Fruit fly (Drosophila melanogaster) whole organism, embryonic: ENCODE data around the gene CG14102.
A peak's percentile ranks its signal among the peaks of the same experiment; 100 is the strongest.

Experiments
- Aef1 ChIP-seq: fragments of 200-800 bp; sonication (Bioruptor generic); IDR thresholded peaks from 3 replicates; pipeline ENCODE4 v1.3.6; 2022; ENCODE audit warnings: missing biosample characterization, missing genetic modification characterization
- Atf-2 ChIP-seq: fragments of 200-800 bp; sonication (Bioruptor generic); optimal IDR thresholded peaks from 2 replicates; lab custom pipeline; 2016; ENCODE audit warnings: missing biosample characterization, missing genetic modification characterization
- B-H2 ChIP-seq: fragments of 200-800 bp; sonication (Bioruptor generic); optimal IDR thresholded peaks from 2 replicates; lab custom pipeline; 2018; ENCODE audit warnings: missing biosample characterization, mild to moderate bottlenecking, missing genetic modification characterization
- Blimp-1 ChIP-seq: fragments of 200-800 bp; sonication (Bioruptor generic); optimal IDR thresholded peaks from 3 replicates; lab custom pipeline; 2018; ENCODE audit warnings: missing biosample characterization, missing genetic modification characterization, mild to moderate bottlenecking, moderate library complexity, missing genetic modification reagents
- C15 ChIP-seq: fragments of 200-800 bp; sonication (Bioruptor generic); IDR thresholded peaks from 3 replicates; pipeline ENCODE4 v1.3.6; 2022; ENCODE audit warnings: missing biosample characterization, missing genetic modification characterization
- CG10321 ChIP-seq: fragments of 200-800 bp; sonication (Bioruptor generic); IDR thresholded peaks from 2 replicates; pipeline ENCODE4 v1.3.6; 2022; ENCODE audit warnings: missing biosample characterization, missing genetic modification characterization
- CG10543 ChIP-seq: fragments of 200-800 bp; sonication (Bioruptor generic); optimal IDR thresholded peaks from 3 replicates; lab custom pipeline; 2017; ENCODE audit warnings: missing biosample characterization, mild to moderate bottlenecking, missing genetic modification characterization, moderate library complexity
- CG12744 ChIP-seq: fragments of 200-800 bp; sonication (Bioruptor generic); optimal IDR thresholded peaks from 2 replicates; lab custom pipeline; 2016; ENCODE audit warnings: missing biosample characterization, missing genetic modification characterization
- CG12769 ChIP-seq: fragments of 200-800 bp; sonication (Bioruptor generic); optimal IDR thresholded peaks from 2 replicates; lab custom pipeline; 2019; ENCODE audit warnings: missing biosample characterization, mild to moderate bottlenecking, missing genetic modification characterization, moderate library complexity
- CG13296 ChIP-seq: fragments of 200-800 bp; sonication (Bioruptor generic); optimal IDR thresholded peaks from 3 replicates; lab custom pipeline; 2018; ENCODE audit warnings: missing biosample characterization, mild to moderate bottlenecking, missing genetic modification characterization
- CG13894 ChIP-seq: fragments of 200-800 bp; sonication (Bioruptor generic); optimal IDR thresholded peaks from 3 replicates; lab custom pipeline; 2018; ENCODE audit warnings: missing biosample characterization, mild to moderate bottlenecking, missing genetic modification characterization, moderate library complexity
- CG15479 ChIP-seq: fragments of 200-800 bp; sonication (Bioruptor generic); optimal IDR thresholded peaks from 3 replicates; lab custom pipeline; 2019; ENCODE audit warnings: missing biosample characterization, mild to moderate bottlenecking, missing genetic modification characterization, moderate library complexity
- CG1602 ChIP-seq: fragments of 200-800 bp; sonication (Bioruptor generic); optimal IDR thresholded peaks from 3 replicates; lab custom pipeline; 2016; ENCODE audit warnings: missing biosample characterization, missing genetic modification characterization
- CG17359 ChIP-seq: fragments of 200-800 bp; sonication (Bioruptor generic); optimal IDR thresholded peaks from 3 replicates; lab custom pipeline; 2018; ENCODE audit warnings: missing biosample characterization, mild to moderate bottlenecking, missing genetic modification characterization, moderate library complexity
- CG17829 ChIP-seq: fragments of 200-800 bp; optimal IDR thresholded peaks from 2 replicates; lab custom pipeline; 2019; ENCODE audit warnings: missing biosample characterization, mild to moderate bottlenecking, missing genetic modification characterization, moderate library complexity
- CG3065 ChIP-seq: fragments of 200-800 bp; sonication (Bioruptor generic); optimal IDR thresholded peaks from 2 replicates; lab custom pipeline; 2016; ENCODE audit warnings: missing biosample characterization, missing genetic modification characterization
- CG32532 ChIP-seq: fragments of 200-800 bp; sonication (Bioruptor generic); IDR thresholded peaks from 2 replicates; pipeline ENCODE4 v1.3.6; 2022; ENCODE audit warnings: missing biosample characterization, missing genetic modification characterization
- CG34376 ChIP-seq: fragments of 200-800 bp; sonication (Bioruptor generic); optimal IDR thresholded peaks from 2 replicates; lab custom pipeline; 2018; ENCODE audit warnings: missing biosample characterization, mild to moderate bottlenecking, missing genetic modification characterization
- CG3838 ChIP-seq: fragments of 200-800 bp; sonication (Bioruptor generic); optimal IDR thresholded peaks from 3 replicates; lab custom pipeline; 2016; ENCODE audit warnings: missing biosample characterization, missing genetic modification characterization
- CG4617 ChIP-seq: fragments of 200-800 bp; sonication (Bioruptor generic); optimal IDR thresholded peaks from 3 replicates; lab custom pipeline; 2016; ENCODE audit warnings: missing biosample characterization, missing genetic modification characterization, borderline replicate concordance
- CG7786 ChIP-seq: fragments of 200-800 bp; sonication (Bioruptor generic); optimal IDR thresholded peaks from 2 replicates; lab custom pipeline; 2016; ENCODE audit warnings: missing biosample characterization, missing genetic modification characterization
- CG9727 ChIP-seq: fragments of 200-800 bp; sonication (Bioruptor generic); optimal IDR thresholded peaks from 3 replicates; lab custom pipeline; 2017; ENCODE audit warnings: missing biosample characterization, mild to moderate bottlenecking, missing genetic modification characterization
- Eip74EF ChIP-seq, 2 experiments: fragments of 200-800 bp in 1 of 2; fragments of >200 bp in 1 of 2; sonication (Bioruptor generic) in 1 of 2; optimal IDR thresholded peaks; 2 replicates each; lab custom pipeline; 2017 to 2019; ENCODE audit warnings: missing biosample characterization in 2 of 2, missing genetic modification characterization in 2 of 2, mild to moderate bottlenecking in 1 of 2, moderate library complexity in 1 of 2
- Gug ChIP-seq: fragments of 200-800 bp; sonication (Bioruptor generic); IDR thresholded peaks from 4 replicates; pipeline ENCODE4 v1.3.6; 2022; ENCODE audit warnings: missing biosample characterization, missing genetic modification characterization
- HmgZ ChIP-seq: fragments of 200-800 bp; sonication (Bioruptor generic); optimal IDR thresholded peaks from 2 replicates; lab custom pipeline; 2018; ENCODE audit warnings: missing biosample characterization, mild to moderate bottlenecking, missing genetic modification characterization
- Max ChIP-seq: fragments of 200-800 bp; sonication (Bioruptor generic); optimal IDR thresholded peaks from 2 replicates; lab custom pipeline; 2016; ENCODE audit warnings: missing biosample characterization, mild to moderate bottlenecking, missing genetic modification characterization
- Med ChIP-seq: fragments of 200-800 bp; sonication (Bioruptor generic); peaks from one replicate; lab custom pipeline; 2016; ENCODE audit warnings: missing biosample characterization, missing genetic modification characterization, mild to moderate bottlenecking, inconsistent platforms, moderate library complexity
- NFAT ChIP-seq: fragments of 200-800 bp; sonication (Bioruptor generic); IDR thresholded peaks from 2 replicates; pipeline ENCODE4 v1.3.6; 2022; ENCODE audit warnings: missing biosample characterization, missing genetic modification characterization
- Nf-YB ChIP-seq: fragments of 200-800 bp; sonication (Bioruptor generic); optimal IDR thresholded peaks from 3 replicates; lab custom pipeline; 2019; ENCODE audit warnings: missing biosample characterization, mild to moderate bottlenecking, missing genetic modification characterization, moderate library complexity
- Rfx ChIP-seq: fragments of 200-800 bp; sonication (Bioruptor generic); IDR thresholded peaks from 2 replicates; pipeline ENCODE4 v1.3.6; 2022; ENCODE audit warnings: missing biosample characterization, missing genetic modification characterization
- cg ChIP-seq: fragments of 200-800 bp; sonication (Bioruptor generic); optimal IDR thresholded peaks from 3 replicates; lab custom pipeline; 2019; ENCODE audit warnings: missing biosample characterization, mild to moderate bottlenecking, missing genetic modification characterization, moderate library complexity
- exex ChIP-seq: fragments of 200-800 bp; sonication (Bioruptor generic); optimal IDR thresholded peaks from 4 replicates; lab custom pipeline; 2018; ENCODE audit warnings: missing biosample characterization, mild to moderate bottlenecking, missing genetic modification characterization, moderate library complexity
- gem ChIP-seq: fragments of 200-800 bp; sonication (Bioruptor generic); optimal IDR thresholded peaks from 2 replicates; lab custom pipeline; 2019; ENCODE audit warnings: missing biosample characterization, mild to moderate bottlenecking, missing genetic modification characterization, moderate library complexity
- grn ChIP-seq: fragments of 200-800 bp; sonication (Bioruptor generic); optimal IDR thresholded peaks from 3 replicates; lab custom pipeline; 2017; ENCODE audit warnings: missing biosample characterization, missing genetic modification characterization
- kay ChIP-seq: fragments of 200-800 bp; sonication (Bioruptor generic); optimal IDR thresholded peaks from 2 replicates; lab custom pipeline; 2016; ENCODE audit warnings: missing biosample characterization, missing genetic modification characterization
- mirr ChIP-seq: fragments of 200-800 bp; sonication (Bioruptor generic); optimal IDR thresholded peaks from 3 replicates; lab custom pipeline; 2018; ENCODE audit warnings: missing biosample characterization, mild to moderate bottlenecking, missing genetic modification characterization
- org-1 ChIP-seq: fragments of 200-800 bp; sonication (Bioruptor generic); optimal IDR thresholded peaks from 2 replicates; lab custom pipeline; 2017; ENCODE audit warnings: missing biosample characterization, missing genetic modification characterization
- rib ChIP-seq: fragments of 200-800 bp; sonication (Bioruptor generic); IDR thresholded peaks from 2 replicates; pipeline ENCODE4 v1.3.6; 2022; ENCODE audit warnings: missing biosample characterization, missing genetic modification characterization
- scrt ChIP-seq: fragments of 200-800 bp; sonication (Bioruptor generic); optimal IDR thresholded peaks from 2 replicates; lab custom pipeline; 2018; ENCODE audit warnings: missing biosample characterization, mild to moderate bottlenecking, missing genetic modification characterization, moderate library complexity
- sd ChIP-seq: fragments of 200-800 bp; sonication (Bioruptor generic); optimal IDR thresholded peaks from 3 replicates; lab custom pipeline; 2018; ENCODE audit warnings: missing biosample characterization, mild to moderate bottlenecking, missing genetic modification characterization, moderate library complexity
- sug ChIP-seq: fragments of 200-800 bp; optimal IDR thresholded peaks from 2 replicates; lab custom pipeline; 2019; ENCODE audit warnings: missing biosample characterization, mild to moderate bottlenecking, missing genetic modification characterization, moderate library complexity
- tap ChIP-seq: fragments of 200-800 bp; optimal IDR thresholded peaks from 3 replicates; lab custom pipeline; 2019; ENCODE audit warnings: missing biosample characterization, mild to moderate bottlenecking, missing genetic modification characterization, moderate library complexity

Gene CG14102

DNA sequence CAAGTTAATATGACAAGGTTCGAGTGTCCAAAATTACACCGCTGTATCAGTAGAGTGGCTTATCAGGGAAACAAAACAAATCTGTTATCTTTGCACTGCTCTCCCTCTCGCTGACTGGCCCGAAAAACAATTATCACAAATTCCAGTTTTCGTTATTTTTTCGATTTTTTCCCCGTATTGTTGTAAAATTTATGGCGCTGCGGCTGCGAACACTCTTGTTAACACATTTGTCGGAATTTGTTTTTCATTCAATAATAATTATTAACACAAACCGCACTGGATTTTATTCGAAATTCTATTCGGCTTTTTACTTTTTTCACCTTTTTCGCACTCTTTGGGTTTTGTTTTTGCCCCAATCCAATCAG lies 10.5 kb downstream of the CG14102 start:
- no peak for TF ChIP-seq org-1 (GFP tag; lab: Kevin White, UChicago)
- peak; percentile 68 for TF ChIP-seq sd
- peak; percentile 31 for TF ChIP-seq exex
- TF ChIP-seq, all 482 proteins: peak for 2

DNA sequence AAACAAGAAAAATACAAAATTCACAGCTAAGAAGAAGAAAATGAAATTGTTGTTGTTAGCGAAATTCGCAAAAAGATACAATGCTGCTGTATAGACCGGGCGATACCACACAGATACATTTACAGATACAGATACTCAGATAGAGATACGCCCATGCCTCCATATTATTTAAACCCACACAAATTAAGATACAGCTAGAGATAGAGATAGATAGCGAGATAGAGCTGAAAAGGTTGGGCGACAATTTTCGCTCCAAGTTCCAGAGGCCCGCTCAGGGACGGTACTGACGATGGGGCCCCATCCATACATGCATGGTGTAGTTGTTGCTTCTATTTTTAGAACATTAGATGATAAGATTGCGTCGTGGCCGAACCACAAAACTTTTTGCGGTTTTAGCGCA lies 13.5 kb downstream of the CG14102 start:
- TF ChIP-seq CG1602 (GFP tag; lab: Kevin White, UChicago) (no peak), Gug (GFP tag; lab: Robert Waterston, UW) (no peak), C15 (GFP tag; lab: Robert Waterston, UW) (no peak), CG32532 (GFP tag; lab: Robert Waterston, UW) (0 out of 2 replicates have a peak, but pooled peaks have one; percentile 7), CG13894 (tag; lab: Kevin White, UChicago) (peak; percentile 68), scrt (GFP tag; lab: Kevin White, UChicago) (no peak), Atf-2 (no peak), CG34376 (peak; percentile 21), Rfx (peak; percentile 11; the same call in 1 of the 2 replicates), sug (tag; lab: Kevin White, UChicago) (peak; percentile 70), CG3838 (GFP tag; lab: Kevin White, UChicago) (no peak), CG12744 (GFP tag; lab: Kevin White, UChicago) (no peak), CG12769 (tag; lab: Kevin White, UChicago) (peak; percentile 18), mirr (peak; percentile 40), CG17359 (tag; lab: Kevin White, UChicago) (no peak), B-H2 (GFP tag; lab: Kevin White, UChicago) (peak; percentile 13), grn (GFP tag; lab: Kevin White, UChicago) (peak; percentile 84), exex (peak; percentile 50), CG4617 (GFP tag; lab: Kevin White, UChicago) (no peak), kay (GFP tag; lab: Kevin White, UChicago) (no peak), CG3065 (no peak), CG10321 (GFP tag; lab: Robert Waterston, UW) (no peak), Nf-YB (GFP tag; lab: Kevin White, UChicago) (no peak), CG13296 (GFP tag; lab: Kevin White, UChicago) (no peak), CG15479 (GFP tag; lab: Kevin White, UChicago) (peak; percentile 30), cg (GFP tag; lab: Kevin White, UChicago) (peak; percentile 52), Max (no peak), Blimp-1 (GFP tag; lab: Kevin White, UChicago) (no peak), HmgZ (tag; lab: Kevin White, UChicago) (peak; percentile 17), CG7786 (GFP tag; lab: Kevin White, UChicago) (no peak), Med (peak; percentile 71), Aef1 (GFP tag; lab: Robert Waterston, UW) (no peak), rib (peak; percentile 36; the same call in 1 of the 2 replicates), NFAT (GFP tag; lab: Robert Waterston, UW) (no peak), gem (tag; lab: Kevin White, UChicago) (no peak), Eip74EF (GFP tag; optimal IDR thresholded peaks at IDR 0.05; lab: Kevin White, UChicago) (no peak), CG17829 (no peak), CG10543 (GFP tag; lab: Kevin White, UChicago) (peak; percentile 46), org-1 (GFP tag; lab: Kevin White, UChicago) (no peak), tap (tag; lab: Kevin White, UChicago) (no peak), CG9727 (GFP tag; lab: Kevin White, UChicago) (no peak)
